Fruit fly (Drosophila melanogaster) whole organism, adult: Measurements from ENCODE around the gene Wdr82.

Experiments
- CG12768 ChIP-seq: fragments of 200-800 bp; sonication (Bioruptor generic); optimal IDR thresholded peaks from 2 replicates; lab custom pipeline; 2017; ENCODE audit warnings: missing biosample characterization, missing genetic modification characterization, mild to moderate bottlenecking, moderate library complexity, missing genetic modification reagents
- CG14711 ChIP-seq: fragments of 200-800 bp; sonication (Bioruptor generic); optimal IDR thresholded peaks from 2 replicates; lab custom pipeline; 2018; ENCODE audit warnings: missing biosample characterization, mild to moderate bottlenecking, missing genetic modification characterization, moderate library complexity
- CG5204 ChIP-seq: fragments of 200-800 bp; sonication (Bioruptor generic); optimal IDR thresholded peaks from 2 replicates; lab custom pipeline; 2016; ENCODE audit warnings: missing biosample characterization, missing genetic modification characterization
- CG7045 ChIP-seq: fragments of 200-800 bp; sonication (Bioruptor generic); optimal IDR thresholded peaks from 2 replicates; lab custom pipeline; 2017; ENCODE audit warnings: missing biosample characterization, mild to moderate bottlenecking, missing genetic modification characterization
- Crg-1 ChIP-seq: fragments of 200-800 bp; sonication (Bioruptor generic); optimal IDR thresholded peaks from 2 replicates; lab custom pipeline; 2016; ENCODE audit warnings: missing biosample characterization, missing genetic modification characterization
- bab1 ChIP-seq: fragments of 200-800 bp; sonication (Bioruptor generic); optimal IDR thresholded peaks from 3 replicates; lab custom pipeline; 2019; ENCODE audit warnings: missing biosample characterization, mild to moderate bottlenecking, missing genetic modification characterization, moderate library complexity
- kay ChIP-seq: fragments of 200-800 bp; sonication (Bioruptor generic); peaks from one replicate; lab custom pipeline; 2016; ENCODE audit warnings: missing biosample characterization, missing genetic modification characterization, borderline replicate concordance

DNA sequence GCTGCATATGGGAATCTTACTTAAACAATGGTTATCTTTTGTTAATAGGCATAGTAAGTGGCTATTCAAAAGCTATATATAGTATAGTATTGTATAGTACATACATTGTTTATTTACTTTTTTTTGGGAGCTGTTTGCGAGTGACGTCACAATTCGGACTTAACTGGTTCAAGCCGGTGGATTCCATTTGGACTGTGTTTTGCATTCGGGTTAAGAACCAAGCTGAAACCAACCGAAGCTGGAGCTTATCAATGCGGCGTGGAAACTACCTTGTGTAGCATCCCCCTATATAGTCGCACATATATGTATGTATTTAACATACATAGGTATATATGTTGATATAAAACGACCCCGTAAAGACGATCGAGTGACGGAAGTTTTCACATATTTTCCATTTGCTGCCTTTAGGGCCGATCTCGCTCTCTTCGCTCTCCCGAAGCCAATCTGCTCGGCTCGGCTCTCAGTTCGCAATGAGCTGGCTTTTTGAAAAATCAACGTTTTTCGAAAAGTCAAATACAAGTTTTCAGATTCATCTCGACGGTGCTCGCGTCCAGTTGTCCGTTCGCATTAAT lies 45.6 kb upstream of the Wdr82 start:
- TF ChIP-seq CG14711 (tag; lab: Kevin White, UChicago) (no peak), CG5204 (GFP tag; lab: Kevin White, UChicago) (no peak), CG7045 (GFP tag; lab: Kevin White, UChicago) (no peak), kay (GFP tag; lab: Kevin White, UChicago) (peak; percentile 85), CG12768 (no peak), bab1 (GFP tag; lab: Kevin White, UChicago) (no peak), Crg-1 (GFP tag; lab: Kevin White, UChicago) (no peak)
